Fruit fly (Drosophila melanogaster) whole organism, embryonic: Measurements from ENCODE around the gene Hand.

ENCODE experiments used
- B-H2 ChIP-seq: fragments of 200-800 bp; sonication (Bioruptor generic); optimal IDR thresholded peaks from 2 replicates; lab custom pipeline; 2018; ENCODE audit warnings: missing biosample characterization, mild to moderate bottlenecking, missing genetic modification characterization
- Bdp1 ChIP-seq: fragments of 200-800 bp; sonication (Bioruptor generic); optimal IDR thresholded peaks from 3 replicates; lab custom pipeline; 2016; ENCODE audit warnings: missing biosample characterization, missing genetic modification characterization
- CG10267 ChIP-seq: fragments of 200-800 bp; sonication (Bioruptor generic); optimal IDR thresholded peaks from 2 replicates; lab custom pipeline; 2018; ENCODE audit warnings: missing biosample characterization, mild to moderate bottlenecking, missing genetic modification characterization, moderate library complexity
- CG10366 ChIP-seq: fragments of 200-800 bp; sonication (Bioruptor generic); IDR thresholded peaks from 2 replicates; pipeline ENCODE4 v1.3.6; 2022; ENCODE audit warnings: missing biosample characterization, missing genetic modification characterization
- CG13775 ChIP-seq: fragments of 200-800 bp; sonication (Bioruptor generic); optimal IDR thresholded peaks from 3 replicates; lab custom pipeline; 2017; ENCODE audit warnings: missing biosample characterization, mild to moderate bottlenecking, missing genetic modification characterization
- CG1602 ChIP-seq: fragments of 200-800 bp; sonication (Bioruptor generic); optimal IDR thresholded peaks from 3 replicates; lab custom pipeline; 2016; ENCODE audit warnings: missing biosample characterization, missing genetic modification characterization
- CG16863 ChIP-seq: fragments of 200-800 bp; sonication (Bioruptor generic); optimal IDR thresholded peaks from 3 replicates; lab custom pipeline; 2016; ENCODE audit warnings: missing biosample characterization, missing genetic modification characterization
- CG18599 ChIP-seq: fragments of 200-800 bp; sonication (Bioruptor generic); optimal IDR thresholded peaks from 3 replicates; lab custom pipeline; 2017; ENCODE audit warnings: missing biosample characterization, missing genetic modification characterization, mild to moderate bottlenecking, moderate library complexity, missing genetic modification reagents
- CG2116 ChIP-seq: fragments of 200-800 bp; sonication (Bioruptor generic); optimal IDR thresholded peaks from 3 replicates; lab custom pipeline; 2018; ENCODE audit warnings: missing biosample characterization, mild to moderate bottlenecking, missing genetic modification characterization
- CG30020 ChIP-seq: fragments of 200-800 bp; optimal IDR thresholded peaks from 2 replicates; lab custom pipeline; 2019; ENCODE audit warnings: missing biosample characterization, mild to moderate bottlenecking, missing genetic modification characterization, moderate library complexity
- CG3163 ChIP-seq: fragments of 200-800 bp; sonication (Bioruptor generic); optimal IDR thresholded peaks from 3 replicates; lab custom pipeline; 2016; ENCODE audit warnings: missing biosample characterization, missing genetic modification characterization
- CG33557 ChIP-seq: fragments of 200-800 bp; sonication (Bioruptor generic); optimal IDR thresholded peaks from 2 replicates; lab custom pipeline; 2019; ENCODE audit warnings: missing biosample characterization, mild to moderate bottlenecking, missing genetic modification characterization, moderate library complexity
- CG3847 ChIP-seq: fragments of 200-800 bp; sonication (Bioruptor generic); IDR thresholded peaks from 2 replicates; pipeline ENCODE4 v1.3.6; 2022; ENCODE audit warnings: missing biosample characterization, missing genetic modification characterization
- CG42726 ChIP-seq: fragments of 200-800 bp; sonication (Bioruptor generic); IDR thresholded peaks from 2 replicates; pipeline ENCODE4 v1.3.6; 2022; ENCODE audit warnings: missing biosample characterization, missing genetic modification characterization; ENCODE audit not compliant: partially characterized antibody
- CG5953 ChIP-seq: fragments of 200-800 bp; sonication (Bioruptor generic); IDR thresholded peaks from 2 replicates; pipeline ENCODE4 v1.3.6; 2022; ENCODE audit warnings: missing biosample characterization, missing genetic modification characterization
- CG6175 ChIP-seq: fragments of 200-800 bp; sonication (Bioruptor generic); IDR thresholded peaks from 3 replicates; pipeline ENCODE4 v1.3.6; 2022; ENCODE audit warnings: missing biosample characterization, missing genetic modification characterization
- CG7271 ChIP-seq: fragments of 200-800 bp; sonication (Bioruptor generic); optimal IDR thresholded peaks from 2 replicates; lab custom pipeline; 2018; ENCODE audit warnings: missing biosample characterization, mild to moderate bottlenecking, missing genetic modification characterization, moderate library complexity
- CG7556 ChIP-seq: fragments of 200-800 bp; sonication (Bioruptor generic); optimal IDR thresholded peaks from 2 replicates; lab custom pipeline; 2017; ENCODE audit warnings: missing biosample characterization, mild to moderate bottlenecking, missing genetic modification characterization
- CG7987 ChIP-seq: fragments of 200-800 bp; sonication (Bioruptor generic); optimal IDR thresholded peaks from 2 replicates; lab custom pipeline; 2018; ENCODE audit warnings: missing biosample characterization, mild to moderate bottlenecking, missing genetic modification characterization, moderate library complexity
- CG9797 ChIP-seq: fragments of 200-800 bp; sonication (Bioruptor generic); optimal IDR thresholded peaks from 3 replicates; lab custom pipeline; 2018; ENCODE audit warnings: missing biosample characterization, mild to moderate bottlenecking, missing genetic modification characterization
- CG9932 ChIP-seq: fragments of 200-800 bp; sonication (Bioruptor generic); IDR thresholded peaks from 2 replicates; pipeline ENCODE4 v1.3.6; 2022; ENCODE audit warnings: missing biosample characterization, missing genetic modification characterization
- D ChIP-seq, 2 experiments: fragments of 200-800 bp in 1 of 2; fragments of >200 bp in 1 of 2; sonication (Bioruptor generic) in 1 of 2; optimal IDR thresholded peaks; 2 replicates in 1 of 2; 3 replicates in 1 of 2; lab custom pipeline; 2017; ENCODE audit warnings: mild to moderate bottlenecking in 1 of 2, missing biosample characterization in 1 of 2, missing genetic modification characterization in 1 of 2, missing genetic modification reagents in 1 of 2
- D19A ChIP-seq: fragments of 200-800 bp; optimal IDR thresholded peaks from 3 replicates; lab custom pipeline; 2019; ENCODE audit warnings: missing biosample characterization, mild to moderate bottlenecking, missing genetic modification characterization, moderate library complexity
- Dad ChIP-seq: fragments of 200-800 bp; sonication (Bioruptor generic); optimal IDR thresholded peaks from 3 replicates; lab custom pipeline; 2016; ENCODE audit warnings: missing biosample characterization, missing genetic modification characterization
- Doc3 ChIP-seq: fragments of 200-800 bp; sonication (Bioruptor generic); IDR thresholded peaks from 3 replicates; pipeline ENCODE4 v1.3.6; 2022; ENCODE audit warnings: missing biosample characterization, missing genetic modification characterization; ENCODE audit not compliant: partially characterized antibody
- Hand ChIP-seq: fragments of 200-800 bp; sonication (Bioruptor generic); optimal IDR thresholded peaks from 2 replicates; lab custom pipeline; 2017; ENCODE audit warnings: mild to moderate bottlenecking, missing biosample characterization, missing genetic modification reagents, missing genetic modification characterization
- MBD-R2 ChIP-seq: fragments of 200-800 bp; sonication (Bioruptor generic); IDR thresholded peaks from 2 replicates; pipeline ENCODE4 v1.3.6; 2022; ENCODE audit warnings: missing biosample characterization, missing genetic modification characterization
- Mad ChIP-seq: fragments of 200-800 bp; sonication (Bioruptor generic); optimal IDR thresholded peaks from 2 replicates; lab custom pipeline; 2016; ENCODE audit warnings: missing biosample characterization, missing genetic modification characterization
- Nf-YA ChIP-seq: fragments of 200-800 bp; sonication (Bioruptor generic); IDR thresholded peaks from 2 replicates; pipeline ENCODE4 v1.3.6; 2022; ENCODE audit warnings: missing biosample characterization, missing genetic modification characterization
- PHDP ChIP-seq: fragments of 200-800 bp; sonication (Bioruptor generic); optimal IDR thresholded peaks from 3 replicates; lab custom pipeline; 2018; ENCODE audit warnings: missing biosample characterization, mild to moderate bottlenecking, missing genetic modification characterization, moderate library complexity
- Rfx ChIP-seq: fragments of 200-800 bp; sonication (Bioruptor generic); IDR thresholded peaks from 2 replicates; pipeline ENCODE4 v1.3.6; 2022; ENCODE audit warnings: missing biosample characterization, missing genetic modification characterization
- ase ChIP-seq: fragments of 200-800 bp; sonication (Bioruptor generic); IDR thresholded peaks from 3 replicates; pipeline ENCODE4 v1.3.6; 2022; ENCODE audit warnings: missing biosample characterization, missing genetic modification characterization
- bbx ChIP-seq: fragments of 200-800 bp; sonication (Bioruptor generic); IDR thresholded peaks from 2 replicates; pipeline ENCODE4 v1.3.6; 2022; ENCODE audit warnings: missing biosample characterization, missing genetic modification characterization; ENCODE audit not compliant: partially characterized antibody
- chinmo ChIP-seq: fragments of 200-800 bp; sonication (Bioruptor generic); IDR thresholded peaks from 4 replicates; pipeline ENCODE4 v1.3.6; 2022; ENCODE audit warnings: missing biosample characterization, missing genetic modification characterization; ENCODE audit not compliant: partially characterized antibody
- cwo ChIP-seq: fragments of 200-800 bp; sonication (Bioruptor generic); optimal IDR thresholded peaks from 3 replicates; lab custom pipeline; 2017; ENCODE audit warnings: missing biosample characterization, missing genetic modification characterization, mild to moderate bottlenecking, moderate library complexity, missing genetic modification reagents
- dysf ChIP-seq: fragments of 200-800 bp; sonication (Bioruptor generic); IDR thresholded peaks from 3 replicates; pipeline ENCODE4 v1.3.6; 2022; ENCODE audit warnings: missing biosample characterization, missing genetic modification characterization
- emc ChIP-seq: fragments of 200-800 bp; sonication (Bioruptor generic); optimal IDR thresholded peaks from 2 replicates; lab custom pipeline; 2016; ENCODE audit warnings: missing biosample characterization, missing genetic modification characterization
- gfzf ChIP-seq: fragments of 200-800 bp; sonication (Bioruptor generic); optimal IDR thresholded peaks from 2 replicates; lab custom pipeline; 2016; ENCODE audit warnings: missing biosample characterization, mild to moderate bottlenecking, missing genetic modification characterization, moderate library complexity
- hb ChIP-seq: fragments of 200-800 bp; sonication (Bioruptor generic); IDR thresholded peaks from 3 replicates; pipeline ENCODE4 v1.3.6; 2022; ENCODE audit warnings: missing biosample characterization, missing genetic modification characterization; ENCODE audit not compliant: partially characterized antibody
- kni ChIP-seq: fragments of 200-800 bp; sonication (Bioruptor generic); optimal IDR thresholded peaks from 3 replicates; lab custom pipeline; 2017; ENCODE audit warnings: mild to moderate bottlenecking, missing biosample characterization, missing genetic modification reagents, missing genetic modification characterization
- mld ChIP-seq: fragments of 200-800 bp; sonication (Bioruptor generic); IDR thresholded peaks from 3 replicates; pipeline ENCODE4 v1.3.6; 2022; ENCODE audit warnings: missing biosample characterization, missing genetic modification characterization; ENCODE audit not compliant: partially characterized antibody
- p53 ChIP-seq: fragments of 200-800 bp; sonication (Bioruptor generic); optimal IDR thresholded peaks from 2 replicates; lab custom pipeline; 2016; ENCODE audit warnings: missing biosample characterization, missing genetic modification characterization
- pan ChIP-seq, 4 experiments: fragments of >200 bp in 3 of 4; fragments of 200-800 bp in 1 of 4; sonication (Bioruptor generic) in 1 of 4; optimal IDR thresholded peaks in 3 of 4; IDR thresholded peaks in 1 of 4; 2 replicates each; pipeline versions ENCODE4 v1.3.6 to Lab custom; 2017 to 2022; ENCODE audit warnings: missing biosample characterization in 2 of 4, missing genetic modification characterization in 2 of 4, mixed read lengths in 1 of 4
- schlank ChIP-seq: fragments of 200-800 bp; sonication (Bioruptor generic); optimal IDR thresholded peaks from 2 replicates; lab custom pipeline; 2018; ENCODE audit warnings: missing biosample characterization, mild to moderate bottlenecking, missing genetic modification characterization
- seq ChIP-seq: fragments of 200-800 bp; sonication (Bioruptor generic); IDR thresholded peaks from 2 replicates; pipeline ENCODE4 v1.3.6; 2022; ENCODE audit warnings: missing biosample characterization, missing genetic modification characterization
- stwl ChIP-seq: fragments of 200-800 bp; sonication (Bioruptor generic); optimal IDR thresholded peaks from 3 replicates; lab custom pipeline; 2018; ENCODE audit warnings: missing biosample characterization, mild to moderate bottlenecking, missing genetic modification characterization, moderate library complexity
- tgo ChIP-seq: fragments of 200-800 bp; sonication (Bioruptor generic); IDR thresholded peaks from 3 replicates; pipeline ENCODE4 v1.3.6; 2022; ENCODE audit warnings: missing biosample characterization, missing genetic modification characterization
- trem ChIP-seq: fragments of 200-800 bp; optimal IDR thresholded peaks from 3 replicates; lab custom pipeline; 2019; ENCODE audit warnings: missing biosample characterization, mild to moderate bottlenecking, missing genetic modification characterization, moderate library complexity
- twi ChIP-seq: fragments of 200-800 bp; optimal IDR thresholded peaks from 2 replicates; lab custom pipeline; 2019; ENCODE audit warnings: missing biosample characterization, mild to moderate bottlenecking, missing genetic modification characterization, moderate library complexity
- z ChIP-seq: fragments of 200-800 bp; sonication (Bioruptor generic); IDR thresholded peaks from 3 replicates; pipeline ENCODE4 v1.3.6; 2022; ENCODE audit warnings: missing biosample characterization, missing genetic modification characterization

Hand gene

DNA sequence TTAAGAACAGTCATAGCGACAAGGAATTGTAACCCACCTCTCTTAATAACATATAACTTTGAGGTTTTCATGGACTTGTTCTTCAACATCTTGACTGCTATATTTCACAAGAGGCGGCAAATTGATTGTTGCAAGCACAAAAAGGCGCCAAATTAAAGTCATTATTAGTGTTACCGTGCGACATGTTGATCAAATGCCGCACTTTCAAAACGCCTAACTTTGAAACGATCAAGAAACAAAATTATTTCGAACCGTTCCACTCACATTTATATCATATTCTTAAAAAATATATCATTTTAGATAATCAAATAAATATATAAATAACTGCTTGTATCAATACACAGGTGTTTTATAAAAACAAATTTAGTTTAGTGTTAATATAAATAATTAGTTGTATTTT is 32.6 kb upstream of the Hand start, which contains the start of gene RnrL (continued):
- TF ChIP-seq CG13775 (GFP tag; lab: Kevin White, UChicago) (no peak), CG2116 (GFP tag; lab: Kevin White, UChicago) (peak; percentile 5), Doc3 (no peak), cwo (GFP tag; lab: Kevin White, UChicago) (no peak), CG42726 (GFP tag; lab: Robert Waterston, UW) (no peak), hb (GFP tag; lab: Robert Waterston, UW) (no peak), stwl (tag; lab: Kevin White, UChicago) (peak; percentile 48), CG10366 (GFP tag; lab: Robert Waterston, UW) (no peak), CG1602 (GFP tag; lab: Kevin White, UChicago) (no peak), CG9797 (GFP tag; lab: Kevin White, UChicago) (peak; percentile 59), B-H2 (no peak), Nf-YA (GFP tag; lab: Robert Waterston, UW) (no peak), Dad (GFP tag; lab: Kevin White, UChicago) (no peak), chinmo (GFP tag; lab: Robert Waterston, UW) (no peak), CG3847 (no peak), CG7556 (GFP tag; lab: Kevin White, UChicago) (no peak), CG33557 (GFP tag; lab: Kevin White, UChicago) (no peak), twi (tag; lab: Kevin White, UChicago) (no peak), ase (no peak), CG9932 (GFP tag; lab: Robert Waterston, UW) (no peak), seq (GFP tag; lab: Robert Waterston, UW) (no peak), CG10267 (no peak), Hand (GFP tag; lab: Kevin White, UChicago) (no peak), PHDP (tag; lab: Kevin White, UChicago) (no peak), D (optimal IDR thresholded peaks at IDR 0.05; lab: Kevin White, UChicago) (no peak), D (GFP tag; optimal IDR thresholded peaks at IDR 0.05; lab: Kevin White, UChicago) (no peak), CG7987 (GFP tag; lab: Kevin White, UChicago) (no peak), z (GFP tag; lab: Robert Waterston, UW) (no peak), dysf (GFP tag; lab: Robert Waterston, UW) (no peak), Mad (GFP tag; lab: Kevin White, UChicago) (no peak), tgo (no peak), mld (GFP tag; lab: Robert Waterston, UW) (no peak), CG3163 (GFP tag; lab: Kevin White, UChicago) (no peak), kni (GFP tag; lab: Kevin White, UChicago) (no peak), emc (no peak), gfzf (GFP tag; lab: Kevin White, UChicago) (peak; percentile 64), CG6175 (GFP tag; lab: Robert Waterston, UW) (no peak), trem (tag; lab: Kevin White, UChicago) (peak; percentile 6), schlank (tag; lab: Kevin White, UChicago) (no peak), CG16863 (no peak), CG30020 (tag; lab: Kevin White, UChicago) (peak; percentile 89), bbx (GFP tag; lab: Robert Waterston, UW) (no peak), pan (optimal IDR thresholded peaks at IDR 0.05; lab: Kevin White, UChicago) (no peak), pan (GFP tag; optimal IDR thresholded peaks at IDR 0.05 in 1 of 2, IDR thresholded peaks at IDR 0.05 in 1 of 2) (no peak), CG5953 (GFP tag; lab: Robert Waterston, UW) (no peak), p53 (GFP tag; lab: Kevin White, UChicago) (no peak), MBD-R2 (peak; percentile 37), CG7271 (no peak), Rfx (no peak), Bdp1 (GFP tag; lab: Kevin White, UChicago) (no peak), D19A (tag; lab: Kevin White, UChicago) (no peak), CG18599 (no peak)
